Fruit fly (Drosophila melanogaster) whole organism, embryonic: ENCODE data around the gene mxc.

Source experiments
- B-H2 ChIP-seq: fragments of 200-800 bp; sonication (Bioruptor generic); optimal IDR thresholded peaks from 2 replicates; lab custom pipeline; 2018; ENCODE audit warnings: missing biosample characterization, mild to moderate bottlenecking, missing genetic modification characterization
- C15 ChIP-seq: fragments of 200-800 bp; sonication (Bioruptor generic); IDR thresholded peaks from 3 replicates; pipeline ENCODE4 v1.3.6; 2022; ENCODE audit warnings: missing biosample characterization, missing genetic modification characterization
- CG10147 ChIP-seq: fragments of 200-800 bp; sonication (Bioruptor generic); optimal IDR thresholded peaks from 2 replicates; lab custom pipeline; 2019; ENCODE audit warnings: missing biosample characterization, mild to moderate bottlenecking, missing genetic modification characterization, moderate library complexity
- CG10654 ChIP-seq: fragments of 200-800 bp; sonication (Bioruptor generic); optimal IDR thresholded peaks from 2 replicates; lab custom pipeline; 2016; ENCODE audit warnings: missing biosample characterization, missing genetic modification characterization
- CG11695 ChIP-seq: fragments of 200-800 bp; sonication (Bioruptor generic); IDR thresholded peaks from 3 replicates; pipeline ENCODE4 v1.3.6; 2022; ENCODE audit warnings: missing biosample characterization, missing genetic modification characterization
- CG12155 ChIP-seq: fragments of 200-800 bp; sonication (Bioruptor generic); optimal IDR thresholded peaks from 3 replicates; lab custom pipeline; 2016; ENCODE audit warnings: missing biosample characterization, missing genetic modification characterization
- CG12299 ChIP-seq: fragments of 200-800 bp; sonication (Bioruptor generic); optimal IDR thresholded peaks from 2 replicates; lab custom pipeline; 2018; ENCODE audit warnings: missing biosample characterization, mild to moderate bottlenecking, missing genetic modification characterization
- CG1233 ChIP-seq: fragments of 200-800 bp; sonication (Bioruptor generic); optimal IDR thresholded peaks from 4 replicates; lab custom pipeline; 2018; ENCODE audit warnings: missing biosample characterization, mild to moderate bottlenecking, missing genetic modification characterization
- CG13624 ChIP-seq: fragments of 200-800 bp; sonication (Bioruptor generic); optimal IDR thresholded peaks from 2 replicates; lab custom pipeline; 2016; ENCODE audit warnings: missing biosample characterization, missing genetic modification characterization
- CG14441 ChIP-seq: fragments of 200-800 bp; sonication (Bioruptor generic); IDR thresholded peaks from 2 replicates; pipeline ENCODE4 v1.3.6; 2022; ENCODE audit warnings: missing biosample characterization, missing genetic modification characterization
- CG15696 ChIP-seq: fragments of 200-800 bp; sonication (Bioruptor generic); optimal IDR thresholded peaks from 2 replicates; lab custom pipeline; 2019; ENCODE audit warnings: missing biosample characterization, mild to moderate bottlenecking, missing genetic modification characterization, moderate library complexity
- CG1647 ChIP-seq: fragments of 200-800 bp; sonication (Bioruptor generic); optimal IDR thresholded peaks from 3 replicates; lab custom pipeline; 2016; ENCODE audit warnings: missing biosample characterization, missing genetic modification characterization
- CG1792 ChIP-seq: fragments of 200-800 bp; sonication (Bioruptor generic); optimal IDR thresholded peaks from 2 replicates; lab custom pipeline; 2016; ENCODE audit warnings: missing biosample characterization, missing genetic modification characterization
- CG2120 ChIP-seq: fragments of 200-800 bp; sonication (Bioruptor generic); optimal IDR thresholded peaks from 3 replicates; lab custom pipeline; 2016; ENCODE audit warnings: missing biosample characterization, missing genetic modification characterization
- CG2678 ChIP-seq: fragments of 200-800 bp; sonication (Bioruptor generic); optimal IDR thresholded peaks from 3 replicates; lab custom pipeline; 2019; ENCODE audit warnings: missing biosample characterization, mild to moderate bottlenecking, missing genetic modification characterization, moderate library complexity
- CG3163 ChIP-seq: fragments of 200-800 bp; sonication (Bioruptor generic); optimal IDR thresholded peaks from 3 replicates; lab custom pipeline; 2016; ENCODE audit warnings: missing biosample characterization, missing genetic modification characterization
- CG3407 ChIP-seq: fragments of 200-800 bp; sonication (Bioruptor generic); optimal IDR thresholded peaks from 2 replicates; lab custom pipeline; 2018; ENCODE audit warnings: missing biosample characterization, mild to moderate bottlenecking, missing genetic modification characterization
- CG3995 ChIP-seq: fragments of 200-800 bp; sonication (Bioruptor generic); optimal IDR thresholded peaks from 3 replicates; lab custom pipeline; 2016; ENCODE audit warnings: missing biosample characterization, missing genetic modification characterization
- CG4360 ChIP-seq: fragments of 200-800 bp; sonication (Bioruptor generic); IDR thresholded peaks from 2 replicates; pipeline ENCODE4 v1.3.6; 2022; ENCODE audit warnings: missing biosample characterization, missing genetic modification characterization
- CG6765 ChIP-seq: fragments of 200-800 bp; sonication (Bioruptor generic); optimal IDR thresholded peaks from 3 replicates; lab custom pipeline; 2017; ENCODE audit warnings: missing biosample characterization, mild to moderate bottlenecking, missing genetic modification characterization
- CG6813 ChIP-seq: fragments of 200-800 bp; sonication (Bioruptor generic); optimal IDR thresholded peaks from 2 replicates; lab custom pipeline; 2017; ENCODE audit warnings: missing biosample characterization, missing genetic modification characterization, mild to moderate bottlenecking, moderate library complexity, missing genetic modification reagents
- CG7271 ChIP-seq: fragments of 200-800 bp; sonication (Bioruptor generic); optimal IDR thresholded peaks from 2 replicates; lab custom pipeline; 2018; ENCODE audit warnings: missing biosample characterization, mild to moderate bottlenecking, missing genetic modification characterization, moderate library complexity
- CG7839 ChIP-seq: fragments of 200-800 bp; sonication (Bioruptor generic); optimal IDR thresholded peaks from 3 replicates; lab custom pipeline; 2018; ENCODE audit warnings: missing biosample characterization, mild to moderate bottlenecking, missing genetic modification characterization, moderate library complexity
- CG7928 ChIP-seq: fragments of 200-800 bp; sonication (Bioruptor generic); optimal IDR thresholded peaks from 2 replicates; lab custom pipeline; 2017; ENCODE audit warnings: missing biosample characterization, mild to moderate bottlenecking, missing genetic modification characterization
- CG8944 ChIP-seq: fragments of 200-800 bp; sonication (Bioruptor generic); optimal IDR thresholded peaks from 3 replicates; lab custom pipeline; 2016; ENCODE audit warnings: missing biosample characterization, missing genetic modification characterization
- E2f1 ChIP-seq: fragments of 200-800 bp; sonication (Bioruptor generic); IDR thresholded peaks from 2 replicates; pipeline ENCODE4 v1.3.6; 2022; ENCODE audit warnings: missing biosample characterization, missing genetic modification characterization
- E2f2 ChIP-seq: fragments of 200-800 bp; sonication (Bioruptor generic); IDR thresholded peaks from 2 replicates; pipeline ENCODE4 v1.3.6; 2022; ENCODE audit warnings: missing biosample characterization, missing genetic modification characterization
- HLH4C ChIP-seq: fragments of 200-800 bp; sonication (Bioruptor generic); IDR thresholded peaks from 3 replicates; pipeline ENCODE4 v1.3.6; 2022; ENCODE audit warnings: missing biosample characterization, missing genetic modification characterization; ENCODE audit not compliant: partially characterized antibody
- Hand ChIP-seq: fragments of 200-800 bp; sonication (Bioruptor generic); optimal IDR thresholded peaks from 2 replicates; lab custom pipeline; 2017; ENCODE audit warnings: mild to moderate bottlenecking, missing biosample characterization, missing genetic modification reagents, missing genetic modification characterization
- Med ChIP-seq: fragments of 200-800 bp; sonication (Bioruptor generic); peaks from one replicate; lab custom pipeline; 2016; ENCODE audit warnings: missing biosample characterization, missing genetic modification characterization, mild to moderate bottlenecking, inconsistent platforms, moderate library complexity
- ab ChIP-seq: fragments of 200-800 bp; sonication (Bioruptor generic); optimal IDR thresholded peaks from 2 replicates; lab custom pipeline; 2016; ENCODE audit warnings: missing biosample characterization, missing genetic modification characterization
- az2 ChIP-seq: fragments of 200-800 bp; sonication (Bioruptor generic); optimal IDR thresholded peaks from 3 replicates; lab custom pipeline; 2016; ENCODE audit warnings: missing biosample characterization, missing genetic modification characterization
- bab2 ChIP-seq: fragments of 200-800 bp; sonication (Bioruptor generic); optimal IDR thresholded peaks from 2 replicates; lab custom pipeline; 2016; ENCODE audit warnings: missing biosample characterization, missing genetic modification characterization
- bcd ChIP-seq: fragments of 200-800 bp; sonication (Bioruptor generic); optimal IDR thresholded peaks from 2 replicates; lab custom pipeline; 2017; ENCODE audit warnings: missing biosample characterization, mild to moderate bottlenecking, missing genetic modification characterization
- br ChIP-seq: fragments of >200 bp; optimal IDR thresholded peaks from 2 replicates; lab custom pipeline; 2017
- emc ChIP-seq: fragments of 200-800 bp; sonication (Bioruptor generic); optimal IDR thresholded peaks from 2 replicates; lab custom pipeline; 2016; ENCODE audit warnings: missing biosample characterization, missing genetic modification characterization
- jing ChIP-seq: fragments of 200-800 bp; sonication (Bioruptor generic); optimal IDR thresholded peaks from 2 replicates; lab custom pipeline; 2018; ENCODE audit warnings: missing biosample characterization, mild to moderate bottlenecking, missing genetic modification characterization
- kah ChIP-seq: fragments of 200-800 bp; sonication (Bioruptor generic); optimal IDR thresholded peaks from 2 replicates; lab custom pipeline; 2018; ENCODE audit warnings: missing biosample characterization, mild to moderate bottlenecking, missing genetic modification characterization
- kni ChIP-seq: fragments of 200-800 bp; sonication (Bioruptor generic); optimal IDR thresholded peaks from 3 replicates; lab custom pipeline; 2017; ENCODE audit warnings: mild to moderate bottlenecking, missing biosample characterization, missing genetic modification reagents, missing genetic modification characterization
- nom ChIP-seq: fragments of 200-800 bp; sonication (Bioruptor generic); optimal IDR thresholded peaks from 2 replicates; lab custom pipeline; 2017; ENCODE audit warnings: missing biosample characterization, missing genetic modification characterization, mild to moderate bottlenecking, moderate library complexity, missing genetic modification reagents
- pho ChIP-seq: fragments of 200-800 bp; sonication (Bioruptor generic); optimal IDR thresholded peaks from 2 replicates; lab custom pipeline; 2016; ENCODE audit warnings: missing biosample characterization, missing genetic modification characterization
- psq ChIP-seq: fragments of 200-800 bp; sonication (Bioruptor generic); optimal IDR thresholded peaks from 2 replicates; lab custom pipeline; 2017; ENCODE audit warnings: missing biosample characterization, missing genetic modification characterization
- pum ChIP-seq: fragments of 200-800 bp; sonication (Bioruptor generic); optimal IDR thresholded peaks from 2 replicates; lab custom pipeline; 2016; ENCODE audit warnings: missing biosample characterization, missing genetic modification characterization
- row ChIP-seq: fragments of 200-800 bp; sonication (Bioruptor generic); IDR thresholded peaks from 3 replicates; pipeline ENCODE4 v1.3.6; 2022; ENCODE audit warnings: missing biosample characterization, missing genetic modification characterization
- sc ChIP-seq, 3 experiments: fragments of >200 bp in 2 of 3; fragments of 200-800 bp in 1 of 3; sonication (Bioruptor generic) in 1 of 3; optimal IDR thresholded peaks; 2 replicates in 2 of 3; 3 replicates in 1 of 3; lab custom pipeline; 2017; ENCODE audit warnings: mild to moderate bottlenecking in 1 of 3, missing biosample characterization in 1 of 3, missing genetic modification characterization in 1 of 3, missing genetic modification reagents in 1 of 3
- sim ChIP-seq: fragments of 200-800 bp; sonication (Bioruptor generic); IDR thresholded peaks from 2 replicates; pipeline ENCODE4 v1.3.6; 2022; ENCODE audit warnings: missing biosample characterization, missing genetic modification characterization
- sna ChIP-seq: fragments of 200-800 bp; sonication (Bioruptor generic); IDR thresholded peaks from 2 replicates; pipeline ENCODE4 v1.3.6; 2022; ENCODE audit warnings: missing biosample characterization, missing genetic modification characterization; ENCODE audit not compliant: partially characterized antibody
- tll ChIP-seq, 2 experiments: fragments of 200-800 bp in 1 of 2; fragments of >200 bp in 1 of 2; sonication (Bioruptor generic) in 1 of 2; optimal IDR thresholded peaks; 2 replicates each; lab custom pipeline; 2017 to 2019; ENCODE audit warnings: missing biosample characterization in 2 of 2, missing genetic modification characterization in 2 of 2, mild to moderate bottlenecking in 1 of 2, moderate library complexity in 1 of 2
- trh ChIP-seq: fragments of 200-800 bp; sonication (Bioruptor generic); optimal IDR thresholded peaks from 2 replicates; lab custom pipeline; 2016; ENCODE audit warnings: missing biosample characterization, missing genetic modification characterization
- tup ChIP-seq: fragments of 200-800 bp; sonication (Bioruptor generic); optimal IDR thresholded peaks from 2 replicates; lab custom pipeline; 2016; ENCODE audit warnings: missing biosample characterization, mild to moderate bottlenecking, missing genetic modification characterization, moderate library complexity
- wor ChIP-seq: fragments of 200-800 bp; sonication (Bioruptor generic); IDR thresholded peaks from 2 replicates; pipeline ENCODE4 v1.3.6; 2022; ENCODE audit warnings: missing biosample characterization, missing genetic modification characterization

Gene mxc

dm6 chrX:9196362-9196761 lies 46.9 kb downstream of the mxc start, which contains the start of gene CG12118 (continued):
- TF ChIP-seq bcd (GFP tag; lab: Kevin White, UChicago): peak; percentile 58
- TF ChIP-seq CG12299 (tag; lab: Kevin White, UChicago): peak; percentile 51
- peak; percentile 92 for TF ChIP-seq E2f2 (GFP tag; lab: Robert Waterston, UW)
- peak; percentile 90 for TF ChIP-seq HLH4C (GFP tag; lab: Robert Waterston, UW)
- TF ChIP-seq sim (GFP tag; lab: Robert Waterston, UW): no peak
- TF ChIP-seq CG3163 (GFP tag; lab: Kevin White, UChicago): no peak
- peak; percentile 62 for TF ChIP-seq CG15696 (tag; lab: Kevin White, UChicago)
- TF ChIP-seq CG4360 (GFP tag; lab: Robert Waterston, UW): no peak
- TF ChIP-seq CG6813: peak; percentile 17
- no peak for TF ChIP-seq br (lab: Kevin White, UChicago)
- TF ChIP-seq CG6765 (GFP tag; lab: Kevin White, UChicago): no peak
- peak; percentile 79 for TF ChIP-seq CG12155 (GFP tag; lab: Kevin White, UChicago)
- no peak for TF ChIP-seq ab (GFP tag; lab: Kevin White, UChicago)
- TF ChIP-seq CG2120 (GFP tag; lab: Kevin White, UChicago): peak; percentile 86
- peak; percentile 34 for TF ChIP-seq tup (GFP tag; lab: Kevin White, UChicago)
- TF ChIP-seq row (GFP tag; lab: Robert Waterston, UW): peak; percentile 91
- TF ChIP-seq CG11695 (GFP tag; lab: Robert Waterston, UW): peak; percentile 67; the same call in 2 of the 3 replicates
- peak; percentile 40 for TF ChIP-seq bab2 (GFP tag; lab: Kevin White, UChicago)
- TF ChIP-seq jing: no peak
- peak; percentile 82 for TF ChIP-seq CG10654 (GFP tag; lab: Kevin White, UChicago)
- TF ChIP-seq sna (GFP tag; lab: Robert Waterston, UW): peak; percentile 95
- TF ChIP-seq B-H2 (GFP tag; lab: Kevin White, UChicago): peak; percentile 81
- TF ChIP-seq CG7839: peak; percentile 76
- TF ChIP-seq trh: peak; percentile 79
- peak; percentile 5 for TF ChIP-seq CG13624 (GFP tag; lab: Kevin White, UChicago)
- TF ChIP-seq CG3995 (GFP tag; lab: Kevin White, UChicago): peak; percentile 21
- no peak for TF ChIP-seq emc
- TF ChIP-seq psq (GFP tag; lab: Kevin White, UChicago): peak; percentile 30
- peak; percentile 56 for TF ChIP-seq pho (GFP tag; lab: Kevin White, UChicago)
- TF ChIP-seq CG1233 (GFP tag; lab: Kevin White, UChicago): peak; percentile 59
- TF ChIP-seq CG7271 (tag; lab: Kevin White, UChicago): peak; percentile 3
- no peak for TF ChIP-seq pum
- TF ChIP-seq E2f1 (GFP tag; lab: Robert Waterston, UW): peak; percentile 80
- peak; percentile 29 for TF ChIP-seq CG8944 (GFP tag; lab: Kevin White, UChicago)
- TF ChIP-seq CG1792 (GFP tag; lab: Kevin White, UChicago): no peak
- no peak for TF ChIP-seq kah (GFP tag; lab: Kevin White, UChicago)
- peak; percentile 89 for TF ChIP-seq az2 (GFP tag; lab: Kevin White, UChicago)
- no peak for TF ChIP-seq kni (GFP tag; lab: Kevin White, UChicago)
- peak; percentile 22 for TF ChIP-seq CG7928 (GFP tag; lab: Kevin White, UChicago)
- no peak for TF ChIP-seq tll (GFP tag; optimal IDR thresholded peaks at IDR 0.05; lab: Kevin White, UChicago)
- TF ChIP-seq CG10147 (GFP tag; lab: Kevin White, UChicago): peak; percentile 69
- peak; percentile 61 for TF ChIP-seq Med (GFP tag; lab: Kevin White, UChicago)
- no peak for TF ChIP-seq CG1647 (GFP tag; lab: Kevin White, UChicago)
- peak; percentile 78 for TF ChIP-seq CG14441 (GFP tag; lab: Robert Waterston, UW)
- TF ChIP-seq CG2678 (tag; lab: Kevin White, UChicago): peak; percentile 81
- TF ChIP-seq sc (optimal IDR thresholded peaks at IDR 0.05; lab: Kevin White, UChicago): no peak
- TF ChIP-seq sc (GFP tag; optimal IDR thresholded peaks at IDR 0.05; lab: Kevin White, UChicago): peak; percentile 46
- TF ChIP-seq Hand: peak; percentile 32
- TF ChIP-seq wor (GFP tag; lab: Robert Waterston, UW): peak; percentile 67
- peak; percentile 61; the same call in 1 of the 3 replicates for TF ChIP-seq C15 (GFP tag; lab: Robert Waterston, UW)
- no peak for TF ChIP-seq nom (GFP tag; lab: Kevin White, UChicago)
- peak; percentile 48 for TF ChIP-seq CG3407 (GFP tag; lab: Kevin White, UChicago)
